Worm (Caenorhabditis elegans): ENCODE results near the gene ceh-18.

The ceh-18 gene

DNA sequence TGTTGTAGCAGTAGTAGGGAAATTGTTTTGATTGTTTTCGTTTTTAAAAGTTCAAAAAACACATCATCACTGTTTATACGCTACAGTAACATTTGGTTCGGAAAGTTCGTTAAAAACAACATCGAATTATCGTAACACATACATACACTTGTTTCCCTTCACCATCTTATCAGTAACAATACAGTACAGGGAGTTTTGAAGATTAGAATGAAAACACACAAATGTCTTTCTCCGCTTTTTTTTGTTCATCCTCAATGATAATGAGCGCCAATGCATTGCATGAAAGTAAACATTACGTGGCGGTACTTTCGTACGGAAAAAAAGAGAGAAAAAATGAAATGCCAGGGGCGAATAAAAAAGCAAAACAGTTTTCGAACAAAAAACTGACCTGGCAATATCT is 28.0 kb downstream of the ceh-18 start (continued):
- TF ChIP-seq lin-11 (tag; optimal IDR thresholded peaks at IDR 0.05) (no peak), egl-27 (tag; optimal IDR thresholded peaks at IDR 0.05) (no peak), sma-3 (GFP tag; optimal IDR thresholded peaks at IDR 0.05) (peak; percentile 37), peb-1 (tag; optimal IDR thresholded peaks at IDR 0.05) (no peak), nhr-10 (tag; optimal IDR thresholded peaks at IDR 0.05) (no peak), skn-1 (tag; optimal IDR thresholded peaks at IDR 0.05) (peak; percentile 9), ZK546.5 (tag; optimal IDR thresholded peaks at IDR 0.05) (no peak)

DNA sequence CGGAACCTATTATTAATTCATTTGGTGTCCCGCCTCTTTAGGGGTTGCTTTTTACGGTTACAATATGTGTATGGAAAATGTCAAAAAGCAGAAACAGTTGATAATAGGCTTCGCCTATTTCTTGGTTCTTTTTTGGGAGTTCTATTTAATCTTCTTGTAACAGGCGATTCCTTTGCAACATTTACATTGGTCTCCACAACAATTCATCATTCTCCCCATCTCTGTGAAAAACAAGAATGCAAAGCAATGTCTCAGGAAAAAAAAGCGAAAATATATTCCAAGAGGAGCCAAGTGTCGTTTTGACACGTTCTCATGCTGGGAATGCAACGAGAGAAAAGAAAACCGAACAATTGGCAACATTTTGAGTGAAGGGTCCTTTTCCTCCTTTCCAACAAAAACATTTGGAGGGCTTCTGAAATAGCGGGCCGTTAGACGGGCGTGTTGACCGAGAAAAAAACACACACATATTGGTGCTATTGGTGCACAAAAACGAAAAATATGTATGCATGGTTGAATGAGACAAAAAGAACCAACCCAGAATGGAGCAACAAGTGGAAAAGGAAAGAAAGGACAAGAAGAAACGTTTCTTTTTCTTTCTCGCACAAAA is 28.9 kb downstream of the ceh-18 start:
- no peak for TF ChIP-seq elt-1 (tag; optimal IDR thresholded peaks at IDR 0.05)
- TF ChIP-seq nhr-129 (tag; optimal IDR thresholded peaks at IDR 0.05): no peak
- no peak for TF ChIP-seq egl-27 (tag; optimal IDR thresholded peaks at IDR 0.05)
- no peak for TF ChIP-seq nhr-6 (tag; optimal IDR thresholded peaks at IDR 0.05)
- TF ChIP-seq ztf-1 (GFP tag; conservative IDR thresholded peaks at IDR 0.05): no peak
- TF ChIP-seq crh-2 (tag; optimal IDR thresholded peaks at IDR 0.05): no peak
- no peak for TF ChIP-seq unc-55 (GFP tag; optimal IDR thresholded peaks at IDR 0.05)
- TF ChIP-seq nhr-77 (tag; optimal IDR thresholded peaks at IDR 0.05): no peak

DNA sequence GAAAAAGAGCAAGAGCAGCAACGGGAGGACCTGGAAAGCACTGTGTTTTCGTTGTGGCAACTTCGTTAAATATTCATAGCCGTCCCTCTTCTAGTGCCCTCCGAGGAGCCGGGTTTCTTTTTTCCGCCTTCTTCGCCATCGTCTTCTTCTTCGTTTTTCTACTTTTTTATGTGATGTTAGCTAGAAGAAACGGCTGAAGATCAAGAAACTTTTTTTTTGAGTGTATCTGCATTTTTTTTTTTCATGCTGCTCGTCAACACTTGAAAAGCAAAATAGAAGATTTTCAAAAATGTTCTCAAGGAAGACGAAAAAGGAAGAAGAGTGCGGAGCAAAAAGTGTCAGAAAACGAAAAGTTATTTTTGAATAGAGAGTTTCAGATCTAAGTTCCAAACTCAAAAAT is 30.3 kb downstream of the ceh-18 start:
- TF ChIP-seq elt-1 (tag; optimal IDR thresholded peaks at IDR 0.05) (no peak), gmeb-1 (tag; optimal IDR thresholded peaks at IDR 0.05) (no peak), fos-1 (tag; optimal IDR thresholded peaks at IDR 0.05) (no peak)

DNA sequence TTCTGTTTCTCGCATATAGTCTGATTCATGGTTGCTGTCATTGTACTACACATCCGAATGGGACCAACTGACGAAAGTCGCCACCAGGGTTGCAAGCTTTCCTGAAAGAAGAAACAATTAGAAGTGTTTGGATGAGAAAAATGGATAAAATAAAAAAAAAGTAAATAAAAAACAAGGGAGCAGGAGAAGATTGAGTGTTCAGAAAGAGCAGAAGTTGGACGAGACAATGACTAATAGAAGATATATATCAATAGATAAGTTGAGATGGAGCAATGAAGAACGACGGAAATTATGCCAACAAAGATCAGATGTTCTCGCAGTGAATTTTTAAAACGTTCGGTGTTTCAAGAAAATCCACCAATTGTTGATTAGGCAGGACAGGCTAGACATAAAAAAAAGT is 30.7 kb downstream of the ceh-18 start, which contains the start of gene fkh-9:
Gene fkh-9, minus strand, starts transcription at position 101 of the 400 bp plus-strand sequence.
- TF ChIP-seq ZK546.5 (tag; optimal IDR thresholded peaks at IDR 0.05) (no peak), crh-2 (tag; optimal IDR thresholded peaks at IDR 0.05) (no peak), nhr-77 (tag; optimal IDR thresholded peaks at IDR 0.05) (no peak), nhr-6 (tag; optimal IDR thresholded peaks at IDR 0.05) (no peak), elt-1 (tag; optimal IDR thresholded peaks at IDR 0.05) (no peak), ztf-1 (GFP tag; conservative IDR thresholded peaks at IDR 0.05) (no peak), lin-13 (GFP tag; optimal IDR thresholded peaks at IDR 0.05) (no peak), nhr-10 (tag; optimal IDR thresholded peaks at IDR 0.05) (no peak), skn-1 (tag; optimal IDR thresholded peaks at IDR 0.05) (no peak), unc-39 (tag; optimal IDR thresholded peaks at IDR 0.05) (no peak), ama-1 (optimal IDR thresholded peaks at IDR 0.05) (no peak), ztf-11 (tag; optimal IDR thresholded peaks at IDR 0.05) (no peak), elt-3 (tag; optimal IDR thresholded peaks at IDR 0.05) (no peak), sem-4 (tag; optimal IDR thresholded peaks at IDR 0.05) (no peak)

DNA sequence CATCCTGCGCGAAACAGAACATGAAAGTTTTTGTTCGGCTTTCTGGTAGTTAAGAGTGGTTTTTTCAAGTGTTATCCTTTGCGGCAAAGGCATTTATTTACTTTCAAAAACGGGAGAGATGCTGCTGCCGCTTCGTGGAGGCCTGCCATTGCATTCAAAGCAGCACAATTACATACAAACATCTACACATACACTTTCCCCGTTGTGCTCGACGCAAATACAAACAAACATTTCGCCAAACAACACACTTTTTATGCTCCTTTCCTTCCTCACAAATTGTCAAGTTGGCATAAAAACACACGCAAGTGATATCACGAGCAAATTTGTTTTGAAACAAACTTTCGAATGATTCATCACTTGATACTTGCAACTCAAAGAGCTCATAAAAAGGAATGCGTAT is 31.4 kb downstream of the ceh-18 start:
- TF ChIP-seq ztf-11 (tag; optimal IDR thresholded peaks at IDR 0.05) (no peak), lin-13 (GFP tag; optimal IDR thresholded peaks at IDR 0.05) (no peak), ztf-1 (GFP tag; conservative IDR thresholded peaks at IDR 0.05) (no peak), sem-4 (tag; optimal IDR thresholded peaks at IDR 0.05) (no peak), nhr-129 (tag; optimal IDR thresholded peaks at IDR 0.05) (peak; percentile 32), F13H6.1 (tag; optimal IDR thresholded peaks at IDR 0.05) (peak; percentile 73), elt-3 (tag; optimal IDR thresholded peaks at IDR 0.05) (no peak), lsy-2 (tag; optimal IDR thresholded peaks at IDR 0.05) (no peak), nhr-10 (tag; optimal IDR thresholded peaks at IDR 0.05) (no peak), gmeb-1 (tag; optimal IDR thresholded peaks at IDR 0.05) (no peak), nhr-23 (tag; optimal IDR thresholded peaks at IDR 0.05) (no peak), snpc-4 (tag; optimal IDR thresholded peaks at IDR 0.05) (no peak), ztf-4 (tag; optimal IDR thresholded peaks at IDR 0.05) (no peak), unc-55 (GFP tag; optimal IDR thresholded peaks at IDR 0.05) (no peak)

DNA sequence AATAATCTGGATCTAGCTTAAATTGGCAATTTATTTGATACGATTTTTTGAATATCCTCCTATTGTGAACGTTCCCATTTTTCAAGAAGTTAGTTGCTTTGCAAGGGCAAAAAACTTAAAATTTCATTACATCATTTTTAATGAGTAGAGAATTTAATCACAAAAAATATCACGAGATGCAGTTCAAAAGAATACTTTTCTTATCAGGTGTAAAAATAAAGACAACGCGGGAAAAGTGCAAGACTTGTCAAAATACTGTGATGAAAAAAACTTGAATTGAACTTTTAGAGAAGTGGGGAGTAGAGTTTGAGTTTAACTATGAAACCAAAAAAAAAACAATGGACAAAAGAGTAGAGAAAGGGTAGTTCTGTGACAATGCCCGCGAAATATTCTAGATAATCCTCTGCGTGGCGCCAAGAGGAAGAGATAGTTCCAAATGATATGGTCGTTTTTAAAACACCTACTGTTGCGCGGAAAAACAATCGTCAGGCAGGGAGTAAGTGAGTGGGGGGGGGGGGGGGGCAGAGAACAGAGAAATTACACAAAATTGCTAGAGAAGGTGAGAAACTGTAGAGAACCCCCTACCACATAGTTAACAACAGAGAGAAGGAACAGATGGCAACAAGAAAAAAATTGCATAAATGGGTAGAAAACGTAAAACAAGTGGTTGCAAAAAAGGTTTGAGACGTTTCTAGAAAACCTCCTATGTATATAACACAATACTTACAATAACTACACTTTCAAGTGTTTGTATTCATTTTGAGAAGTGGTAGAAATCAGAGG is 32.5 kb downstream of the ceh-18 start:
- no peak for TF ChIP-seq unc-55 (GFP tag; optimal IDR thresholded peaks at IDR 0.05)
- TF ChIP-seq crh-2 (tag; optimal IDR thresholded peaks at IDR 0.05): peak; percentile 50
- no peak for TF ChIP-seq lsy-2 (tag; optimal IDR thresholded peaks at IDR 0.05)
- no peak for TF ChIP-seq snpc-4 (tag; optimal IDR thresholded peaks at IDR 0.05)
- TF ChIP-seq sem-4 (tag; optimal IDR thresholded peaks at IDR 0.05): no peak
- TF ChIP-seq fos-1 (tag; optimal IDR thresholded peaks at IDR 0.05): peak; percentile 9
- TF ChIP-seq skn-1 (tag; optimal IDR thresholded peaks at IDR 0.05): no peak
- TF ChIP-seq ZK546.5 (tag; optimal IDR thresholded peaks at IDR 0.05): no peak
- no peak for TF ChIP-seq ceh-82 (tag; optimal IDR thresholded peaks at IDR 0.05)
- TF ChIP-seq sma-9 (GFP tag; optimal IDR thresholded peaks at IDR 0.05): peak; percentile 51
- TF ChIP-seq sma-9 (tag; optimal IDR thresholded peaks at IDR 0.05): no peak
